Worm (Caenorhabditis elegans) whole organism, young adult: ENCODE data around the gene Y22D7AL.15.

ENCODE experiments used
- F23B12.7 ChIP-seq: sonication (generic microtip); optimal IDR thresholded peaks from 2 replicates; lab custom pipeline; 2017; ENCODE audit warnings: missing genetic modification characterization, mild to moderate bottlenecking, missing compliant biosample characterization, antibody characterized with exemption, moderate library complexity; ENCODE audit not compliant: insufficient read depth
- K11D2.4 ChIP-seq: fragments of 200-800 bp; sonication (Bioruptor generic); IDR thresholded peaks from 2 replicates; pipeline ENCODE4 v1.3.6; 2022; ENCODE audit warnings: missing genetic modification reagents, missing genetic modification characterization, missing compliant biosample characterization
- Y67H2A.10 ChIP-seq: fragments of 200-800 bp; sonication (Bioruptor generic); conservative IDR thresholded peaks from 2 replicates; pipeline ENCODE4 v1.3.6; 2022; ENCODE audit warnings: missing genetic modification reagents, missing genetic modification characterization, missing compliant biosample characterization
- ama-1 ChIP-seq, 3 experiments: fragments of 150-350 bp in 1 of 3; sonication (generic microtip) in 2 of 3; optimal IDR thresholded peaks; 2 replicates each; lab custom pipeline; 2014 to 2018; ENCODE audit warnings: missing biosample characterization in 2 of 3, missing genetic modification characterization in 2 of 3, missing genetic modification reagents in 2 of 3
- ekl-4 ChIP-seq: fragments of 200-800 bp; sonication (Bioruptor generic); IDR thresholded peaks from 2 replicates; pipeline ENCODE4 v1.3.6; 2022; ENCODE audit warnings: missing genetic modification reagents, missing genetic modification characterization, missing compliant biosample characterization
- madf-8 ChIP-seq: fragments of 200-800 bp; sonication (Bioruptor generic); conservative IDR thresholded peaks from 2 replicates; pipeline ENCODE4 v1.3.6; 2022; ENCODE audit warnings: missing genetic modification reagents, missing genetic modification characterization, missing compliant biosample characterization
- tbp1 ChIP-seq: fragments of 200-800 bp; sonication (Bioruptor generic); optimal IDR thresholded peaks from 2 replicates; lab custom pipeline; 2018; ENCODE audit warnings: mild to moderate bottlenecking, missing genetic modification characterization, missing compliant biosample characterization

ce11 chrIII:1618312-1618711 lies 41.4 kb downstream of the Y22D7AL.15 start:
- TF ChIP-seq ama-1 (optimal IDR thresholded peaks at IDR 0.05; lab: Kevin White, UChicago) (no peak), ama-1 (GFP tag; optimal IDR thresholded peaks at IDR 0.05; lab: Kevin White, UChicago) (no peak), F23B12.7 (tag; lab: Kevin White, UChicago) (no peak), ekl-4 (GFP tag; lab: Robert Waterston, UW) (no peak), madf-8 (GFP tag; lab: Robert Waterston, UW) (no peak), Y67H2A.10 (GFP tag; lab: Robert Waterston, UW) (no peak), tbp1 (GFP tag; lab: Kevin White, UChicago) (no peak), K11D2.4 (GFP tag; lab: Robert Waterston, UW) (no peak)
